Comparison of ENCODE assay signal across 1 fruit fly cellular context in genomic region chr2L:15067832-15068231, dm6.
A peak's percentile ranks its signal among the peaks of the same experiment; 100 is the strongest.
TF ChIP-seq lines count a peak whose summit lies in the region.

No protein-coding gene starts in this region.

TF ChIP-seq in whole organism, embryonic, 481 proteins besides CTCF, POLR2A, EP300 and RAD21 (continued from another document):
- TF ChIP-seq hbn (GFP tag; IDR thresholded peaks at IDR 0.05; lab: Robert Waterston, UW; ENCODE audit: partially characterized antibody) (peak; percentile 85), gce (GFP tag; IDR thresholded peaks at IDR 0.05; lab: Robert Waterston, UW) (no peak), abd-A (tag; optimal IDR thresholded peaks at IDR 0.05; lab: Kevin White, UChicago) (peak; percentile 54), trh (GFP tag; optimal IDR thresholded peaks at IDR 0.05; lab: Kevin White, UChicago) (no peak), CHES-1-like (GFP tag; optimal IDR thresholded peaks at IDR 0.05; lab: Kevin White, UChicago) (peak; percentile 34), Chrac-16 (GFP tag; optimal IDR thresholded peaks at IDR 0.05; lab: Kevin White, UChicago) (peak; percentile 19), Hey (tag; optimal IDR thresholded peaks at IDR 0.05; lab: Kevin White, UChicago) (no peak), tin (GFP tag; optimal IDR thresholded peaks at IDR 0.05; lab: Kevin White, UChicago) (peak; percentile 37), scrt (GFP tag; optimal IDR thresholded peaks at IDR 0.05; lab: Kevin White, UChicago) (peak; percentile 55), en (GFP tag; optimal IDR thresholded peaks at IDR 0.05; lab: Kevin White, UChicago) (no peak), CoRest (tag; optimal IDR thresholded peaks at IDR 0.05; lab: Kevin White, UChicago) (peak; percentile 48), YL-1 (GFP tag; optimal IDR thresholded peaks at IDR 0.05; lab: Kevin White, UChicago) (peak; percentile 99), Rx (GFP tag; IDR thresholded peaks at IDR 0.05; lab: Robert Waterston, UW) (no peak), NK7.1 (GFP tag; optimal IDR thresholded peaks at IDR 0.05; lab: Kevin White, UChicago) (no peak), CG31224 (GFP tag; IDR thresholded peaks at IDR 0.05; lab: Robert Waterston, UW) (no peak), vvl (GFP tag; IDR thresholded peaks at IDR 0.05; lab: Robert Waterston, UW) (no peak), CG7987 (GFP tag; optimal IDR thresholded peaks at IDR 0.05; lab: Kevin White, UChicago) (peak; percentile 93), Eip74EF (GFP tag; optimal IDR thresholded peaks at IDR 0.05; lab: Kevin White, UChicago) (peak in 1 of 2 experiments; percentile 1), dati (GFP tag; IDR thresholded peaks at IDR 0.05; lab: Robert Waterston, UW) (no peak), CG30020 (tag; optimal IDR thresholded peaks at IDR 0.05; lab: Kevin White, UChicago) (peak; percentile 39), Hr51 (GFP tag; optimal IDR thresholded peaks at IDR 0.05; lab: Kevin White, UChicago) (peak in 1 of 2 experiments; percentile 15)
